Worm (Caenorhabditis elegans) whole organism, late embryonic: ENCODE measurements around the gene pmt-1.

Source experiments
- C38D4.7 ChIP-seq: fragments of 200-800 bp; sonication (Bioruptor generic); optimal IDR thresholded peaks from 2 replicates; lab custom pipeline; 2018; ENCODE audit warnings: mild to moderate bottlenecking, missing genetic modification characterization, moderate library complexity, missing compliant biosample characterization
- ceh-19 ChIP-seq: fragments of 200-800 bp; sonication (Bioruptor generic); optimal IDR thresholded peaks from 2 replicates; lab custom pipeline; 2018; ENCODE audit warnings: mild to moderate bottlenecking, missing genetic modification characterization, missing compliant biosample characterization
- ceh-6 ChIP-seq: fragments of 200-800 bp; sonication (Bioruptor generic); optimal IDR thresholded peaks from 2 replicates; lab custom pipeline; 2018; ENCODE audit warnings: mild to moderate bottlenecking, missing genetic modification characterization, missing compliant biosample characterization
- hlh-15 ChIP-seq: sonication (generic microtip); optimal IDR thresholded peaks from 2 replicates; lab custom pipeline; 2016; ENCODE audit warnings: missing genetic modification characterization, missing compliant biosample characterization
- lin-11 ChIP-seq: fragments of 200-800 bp; sonication (Bioruptor generic); optimal IDR thresholded peaks from 2 replicates; lab custom pipeline; 2018; ENCODE audit warnings: mild to moderate bottlenecking, missing genetic modification characterization, missing compliant biosample characterization
- nhr-11 ChIP-seq: fragments of 150-350 bp; optimal IDR thresholded peaks from 2 replicates; lab custom pipeline; 2014; ENCODE audit warnings: missing biosample characterization, missing genetic modification characterization
- rnt-1 ChIP-seq: sonication (generic microtip); optimal IDR thresholded peaks from 2 replicates; lab custom pipeline; 2016; ENCODE audit warnings: missing genetic modification characterization, missing compliant biosample characterization
- sox-4 ChIP-seq: sonication (generic microtip); optimal IDR thresholded peaks from 2 replicates; lab custom pipeline; 2017; ENCODE audit warnings: mild to moderate bottlenecking, missing genetic modification characterization, inconsistent platforms, missing compliant biosample characterization

- TF ChIP-seq nhr-11 (tag; lab: Kevin White, UChicago): no peak
- no peak for TF ChIP-seq lin-11
- TF ChIP-seq ceh-6: no peak
- TF ChIP-seq rnt-1 (tag; lab: Kevin White, UChicago): no peak
- no peak for TF ChIP-seq sox-4 (tag; lab: Kevin White, UChicago)
- TF ChIP-seq hlh-15 (tag; lab: Kevin White, UChicago): no peak
- no peak for TF ChIP-seq C38D4.7
- no peak for TF ChIP-seq ceh-19
These were observed 40.5 kb upstream of the pmt-1 start, which contains the start of gene vhp-1 for ce11 chrII:5322732-5323326.
